Worm (Caenorhabditis elegans) whole organism, midembryonic: ENCODE results near the gene W06B4.2.

Experiments
- cog-1 ChIP-seq: sonication (generic microtip); optimal IDR thresholded peaks from 2 replicates; lab custom pipeline; 2016; ENCODE audit warnings: missing genetic modification characterization, missing compliant biosample characterization
- flt-1 ChIP-seq: fragments of 200-800 bp; sonication (Bioruptor generic); IDR thresholded peaks from 2 replicates; pipeline ENCODE4 v1.3.6; 2022; ENCODE audit warnings: missing genetic modification characterization, missing compliant biosample characterization
- klf-2 ChIP-seq: fragments of 200-800 bp; sonication (Bioruptor generic); conservative IDR thresholded peaks from 2 replicates; pipeline ENCODE4 v1.3.6; 2022; ENCODE audit warnings: missing genetic modification reagents, missing genetic modification characterization, missing compliant biosample characterization
- med-1 ChIP-seq: sonication (generic microtip); optimal IDR thresholded peaks from 2 replicates; lab custom pipeline; 2017; ENCODE audit warnings: missing genetic modification characterization, mild to moderate bottlenecking, missing compliant biosample characterization, antibody characterized with exemption, missing genetic modification reagents; ENCODE audit not compliant: insufficient read depth
- tab-1 ChIP-seq: fragments of 200-800 bp; sonication (Bioruptor generic); IDR thresholded peaks from 2 replicates; pipeline ENCODE4 v1.3.6; 2022; ENCODE audit warnings: missing genetic modification characterization, missing compliant biosample characterization
- ztf-23 ChIP-seq: fragments of 200-800 bp; sonication (Bioruptor generic); IDR thresholded peaks from 2 replicates; pipeline ENCODE4 v1.3.6; 2022; ENCODE audit warnings: missing genetic modification reagents, missing genetic modification characterization, missing compliant biosample characterization
- ztf-29 ChIP-seq: fragments of 200-800 bp; sonication (Bioruptor generic); IDR thresholded peaks from 2 replicates; pipeline ENCODE4 v1.3.6; 2022; ENCODE audit warnings: missing genetic modification reagents, missing genetic modification characterization, missing compliant biosample characterization

DNA sequence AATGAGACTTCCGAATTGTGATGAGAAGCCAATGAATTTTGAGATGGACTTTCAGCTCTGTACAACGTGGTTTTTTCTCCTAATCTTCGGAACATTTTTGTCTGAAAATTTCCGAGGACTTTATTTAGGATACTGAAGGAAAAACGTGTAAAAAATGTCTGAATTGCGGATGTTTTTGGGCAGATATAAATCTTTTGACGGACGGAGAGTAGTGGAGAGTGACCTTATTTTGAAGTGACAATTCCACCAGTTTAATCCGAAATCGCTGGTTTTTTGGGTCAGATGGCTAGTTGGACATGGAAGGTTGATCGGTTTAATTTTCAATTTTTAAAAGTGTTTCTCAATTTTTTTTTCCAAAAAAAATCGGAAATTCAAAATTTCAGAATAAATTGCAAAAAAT lies 21.3 kb downstream of the W06B4.2 start, which contains the start of gene T05C1.3:
- TF ChIP-seq flt-1 (no peak), klf-2 (GFP tag; lab: Robert Waterston, UW) (no peak), med-1 (GFP tag; lab: Kevin White, UChicago) (no peak), tab-1 (GFP tag; lab: Robert Waterston, UW) (no peak), cog-1 (no peak), ztf-29 (GFP tag; lab: Robert Waterston, UW) (no peak), ztf-23 (GFP tag; lab: Robert Waterston, UW) (no peak)
